Fruit fly (Drosophila melanogaster): ENCODE results near the gene CG42613.

CG42613 gene

DNA sequence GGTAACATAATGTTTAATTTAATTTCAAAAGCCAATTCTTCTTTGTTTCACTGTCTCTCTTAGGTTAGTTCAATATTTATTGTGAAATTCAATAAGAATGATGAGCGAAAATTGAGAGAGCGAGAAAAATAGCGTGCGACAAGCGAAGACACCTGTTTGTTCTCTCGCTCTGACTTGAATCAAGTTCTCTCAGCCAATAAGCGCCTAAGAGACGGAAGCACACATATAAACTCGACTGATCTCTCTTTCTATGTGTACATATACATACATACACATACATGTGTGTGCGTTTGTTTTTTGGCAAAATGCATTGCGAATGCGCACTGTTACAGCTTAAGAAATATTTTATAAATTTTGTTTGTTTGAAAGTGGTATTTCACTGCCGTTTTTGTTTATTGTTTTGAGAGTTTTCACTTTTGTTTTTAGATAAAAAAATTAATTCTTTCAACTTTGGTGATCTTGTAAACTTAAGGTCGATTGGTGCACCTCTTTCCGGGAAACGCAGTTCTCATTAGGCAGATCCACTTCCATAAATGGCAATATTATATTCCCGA, 5.7 kb upstream of the CG42613 start (continued):
- TF ChIP-seq CG7357 (GFP tag; IDR thresholded peaks at IDR 0.05), result no peak
- no peak for TF ChIP-seq Pdp1 (GFP tag; optimal IDR thresholded peaks at IDR 0.05)
- no peak for TF ChIP-seq cas (GFP tag; IDR thresholded peaks at IDR 0.05)
- no peak for TF ChIP-seq CG17829 (tag; optimal IDR thresholded peaks at IDR 0.05)
- TF ChIP-seq CG16863 (GFP tag; optimal IDR thresholded peaks at IDR 0.05), result no peak
- TF ChIP-seq klu (GFP tag; IDR thresholded peaks at IDR 0.05), result no peak
- TF ChIP-seq dimm (GFP tag; IDR thresholded peaks at IDR 0.05), result no peak
- no peak for TF ChIP-seq CG13287 (GFP tag; IDR thresholded peaks at IDR 0.05; ENCODE audit: partially characterized antibody)
- TF ChIP-seq Chrac-16 (GFP tag; optimal IDR thresholded peaks at IDR 0.05), result no peak
- TF ChIP-seq CG17385 (GFP tag; optimal IDR thresholded peaks at IDR 0.05), result no peak
- TF ChIP-seq Dip2 (GFP tag; IDR thresholded peaks at IDR 0.05), result no peak
- TF ChIP-seq phol (tag; optimal IDR thresholded peaks at IDR 0.05), result no peak
- TF ChIP-seq CG30403 (GFP tag; optimal IDR thresholded peaks at IDR 0.05), result no peak
- no peak for TF ChIP-seq fd64A (GFP tag; optimal IDR thresholded peaks at IDR 0.05)
- TF ChIP-seq disco-r (GFP tag; optimal IDR thresholded peaks at IDR 0.05), result no peak
- TF ChIP-seq Dfd (GFP tag; optimal IDR thresholded peaks at IDR 0.05), result no peak
- no peak for TF ChIP-seq CG7839 (tag; optimal IDR thresholded peaks at IDR 0.05)
- no peak for TF ChIP-seq Ravus (GFP tag; IDR thresholded peaks at IDR 0.05)
- no peak for TF ChIP-seq CG4360 (GFP tag; IDR thresholded peaks at IDR 0.05)
- TF ChIP-seq Fer1 (GFP tag; optimal IDR thresholded peaks at IDR 0.05), result no peak
- no peak for TF ChIP-seq HLH3B (GFP tag; IDR thresholded peaks at IDR 0.05)
- TF ChIP-seq luna (GFP tag; optimal IDR thresholded peaks at IDR 0.05), result no peak
- TF ChIP-seq CG3163 (GFP tag; optimal IDR thresholded peaks at IDR 0.05), result peak; percentile 3
- no peak for TF ChIP-seq Ets97D (GFP tag; optimal IDR thresholded peaks at IDR 0.05)
- TF ChIP-seq pho (GFP tag; optimal IDR thresholded peaks at IDR 0.05), result no peak
- TF ChIP-seq grn (GFP tag; optimal IDR thresholded peaks at IDR 0.05), result no peak
- TF ChIP-seq Dip3 (GFP tag; optimal IDR thresholded peaks at IDR 0.05), result no peak
- no peak for TF ChIP-seq Sry-δ (GFP tag; optimal IDR thresholded peaks at IDR 0.05)
- no peak for TF ChIP-seq CG17802 (tag; optimal IDR thresholded peaks at IDR 0.05)
- no peak for TF ChIP-seq slp2 (GFP tag; optimal IDR thresholded peaks at IDR 0.05)
- TF ChIP-seq Hsf (GFP tag; optimal IDR thresholded peaks at IDR 0.05), result no peak
- no peak for TF ChIP-seq unc-4 (GFP tag; IDR thresholded peaks at IDR 0.05; ENCODE audit: partially characterized antibody)
- TF ChIP-seq CG15073 (GFP tag; optimal IDR thresholded peaks at IDR 0.05), result no peak
- no peak for TF ChIP-seq MBD-R2 (GFP tag; IDR thresholded peaks at IDR 0.05)
- no peak for TF ChIP-seq p53 (GFP tag; optimal IDR thresholded peaks at IDR 0.05)
- no peak for TF ChIP-seq CTCF (GFP tag; optimal IDR thresholded peaks at IDR 0.05)
- TF ChIP-seq danr (GFP tag; IDR thresholded peaks at IDR 0.05), result no peak
- TF ChIP-seq CoRest (tag; optimal IDR thresholded peaks at IDR 0.05), result no peak
- no peak for TF ChIP-seq oc (tag; optimal IDR thresholded peaks at IDR 0.05)
- no peak for TF ChIP-seq C15 (GFP tag; IDR thresholded peaks at IDR 0.05)
- no peak for TF ChIP-seq Doc3 (GFP tag; IDR thresholded peaks at IDR 0.05; ENCODE audit: partially characterized antibody)
- TF ChIP-seq Poxn (GFP tag; IDR thresholded peaks at IDR 0.05), result no peak
- peak; percentile 19 for TF ChIP-seq CG1603 (tag; optimal IDR thresholded peaks at IDR 0.05)
- no peak for TF ChIP-seq org-1 (GFP tag; optimal IDR thresholded peaks at IDR 0.05)
- no peak for TF ChIP-seq CG12659 (GFP tag; optimal IDR thresholded peaks at IDR 0.05)
- no peak for TF ChIP-seq vvl (GFP tag; IDR thresholded peaks at IDR 0.05)
- TF ChIP-seq Doc2 (GFP tag; IDR thresholded peaks at IDR 0.05), result no peak
- TF ChIP-seq lab (GFP tag; optimal IDR thresholded peaks at IDR 0.05), result peak; percentile 18
- TF ChIP-seq Lhr (GFP tag; optimal IDR thresholded peaks at IDR 0.05), result no peak
- TF ChIP-seq HLHmδ (GFP tag; optimal IDR thresholded peaks at IDR 0.05), result no peak
- no peak for TF ChIP-seq Antp (GFP tag; optimal IDR thresholded peaks at IDR 0.05)
- TF ChIP-seq br (optimal IDR thresholded peaks at IDR 0.05), result no peak
- no peak for TF ChIP-seq CG10267 (tag; optimal IDR thresholded peaks at IDR 0.05)
